Worm (Caenorhabditis elegans) whole organism, early embryonic: ENCODE data around the gene F25G6.9.

Source experiments
- F13C5.2 ChIP-seq: sonication (generic microtip); optimal IDR thresholded peaks from 2 replicates; lab custom pipeline; 2017; ENCODE audit warnings: mild to moderate bottlenecking, missing genetic modification characterization, inconsistent platforms, missing compliant biosample characterization
- aly-1 ChIP-seq: sonication (generic microtip); optimal IDR thresholded peaks from 2 replicates; lab custom pipeline; 2016; ENCODE audit warnings: missing genetic modification characterization, missing compliant biosample characterization
- ama-1 ChIP-seq: fragments of 150-350 bp; optimal IDR thresholded peaks from 2 replicates; lab custom pipeline; 2014
- hmbx-1 ChIP-seq: sonication (generic microtip); optimal IDR thresholded peaks from 2 replicates; lab custom pipeline; 2016; ENCODE audit warnings: mild to moderate bottlenecking, missing genetic modification characterization, missing compliant biosample characterization

DNA sequence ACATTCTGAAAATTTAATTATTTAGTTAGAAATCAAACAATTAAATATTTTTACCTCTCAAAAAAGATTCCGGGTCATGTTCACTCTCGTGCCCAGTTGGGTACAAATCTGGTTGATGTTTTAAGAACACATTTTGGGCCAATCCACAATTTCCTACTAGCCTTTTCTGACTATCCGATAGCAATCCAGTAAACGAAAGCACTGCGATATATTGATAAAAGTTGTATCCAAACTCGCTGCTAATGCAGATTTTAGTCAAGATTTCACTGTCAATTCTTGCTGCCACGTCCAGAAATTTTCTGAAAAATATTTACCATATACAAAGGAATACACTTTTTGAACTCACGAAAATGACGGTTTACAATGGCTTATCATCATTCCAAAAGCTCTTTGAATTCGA is 628 bp downstream of the F25G6.9 start:
- TF ChIP-seq aly-1 (no peak), F13C5.2 (tag; lab: Kevin White, UChicago) (no peak), hmbx-1 (tag; lab: Kevin White, UChicago) (no peak), ama-1 (lab: Kevin White, UChicago) (no peak)
